Worm (Caenorhabditis elegans) whole organism, young adult: ENCODE results near the gene msp-38.

Experiments used
- B0261.1 ChIP-seq: sonication (generic microtip); optimal IDR thresholded peaks from 2 replicates; lab custom pipeline; 2016; ENCODE audit warnings: mild to moderate bottlenecking, missing genetic modification characterization, moderate library complexity, missing compliant biosample characterization
- C17E4.6 ChIP-seq: fragments of 200-800 bp; sonication (Bioruptor generic); IDR thresholded peaks from 2 replicates; pipeline ENCODE4 v1.3.6; 2022; ENCODE audit warnings: missing genetic modification reagents, missing genetic modification characterization, missing compliant biosample characterization
- D2030.7 ChIP-seq: fragments of 200-800 bp; sonication (Bioruptor generic); IDR thresholded peaks from 2 replicates; pipeline ENCODE4 v1.3.6; 2022; ENCODE audit warnings: missing genetic modification reagents, missing genetic modification characterization, missing compliant biosample characterization
- F10E7.11 ChIP-seq: sonication (generic microtip); optimal IDR thresholded peaks from 2 replicates; lab custom pipeline; 2017; ENCODE audit warnings: mild to moderate bottlenecking, missing genetic modification characterization, moderate library complexity, missing compliant biosample characterization
- F55B11.4 ChIP-seq: sonication (generic microtip); optimal IDR thresholded peaks from 2 replicates; lab custom pipeline; 2016; ENCODE audit warnings: missing compliant biosample characterization, missing genetic modification characterization, borderline replicate concordance; ENCODE audit not compliant: insufficient read depth
- Y53F4B.3 ChIP-seq: fragments of 200-800 bp; sonication (Bioruptor generic); IDR thresholded peaks from 2 replicates; pipeline ENCODE4 v1.3.6; 2022; ENCODE audit warnings: missing genetic modification reagents, missing genetic modification characterization, missing compliant biosample characterization
- ama-1 ChIP-seq, 3 experiments: fragments of 150-350 bp in 1 of 3; sonication (generic microtip) in 2 of 3; optimal IDR thresholded peaks; 2 replicates each; lab custom pipeline; 2014 to 2018; ENCODE audit warnings: missing biosample characterization in 2 of 3, missing genetic modification characterization in 2 of 3, missing genetic modification reagents in 2 of 3
- attf-3 ChIP-seq: fragments of 200-800 bp; sonication (Bioruptor generic); conservative IDR thresholded peaks from 2 replicates; pipeline ENCODE4 v1.3.6; 2022; ENCODE audit warnings: missing genetic modification reagents, missing genetic modification characterization, missing compliant biosample characterization
- attf-5 ChIP-seq: fragments of 200-800 bp; sonication (Bioruptor generic); optimal IDR thresholded peaks from 2 replicates; lab custom pipeline; 2018; ENCODE audit warnings: mild to moderate bottlenecking, missing genetic modification characterization, missing compliant biosample characterization
- bed-2 ChIP-seq: fragments of 200-800 bp; sonication (Bioruptor generic); IDR thresholded peaks from 2 replicates; pipeline ENCODE4 v1.3.6; 2022; ENCODE audit warnings: missing genetic modification reagents, missing genetic modification characterization, missing compliant biosample characterization
- chd-7 ChIP-seq: sonication (generic microtip); optimal IDR thresholded peaks from 2 replicates; lab custom pipeline; 2016; ENCODE audit warnings: mild to moderate bottlenecking, missing genetic modification characterization, moderate library complexity, missing compliant biosample characterization
- dox-1 ChIP-seq: fragments of 200-800 bp; sonication (Bioruptor generic); IDR thresholded peaks from 2 replicates; pipeline ENCODE4 v1.3.6; 2022; ENCODE audit warnings: missing genetic modification reagents, missing genetic modification characterization, missing compliant biosample characterization
- efl-1 ChIP-seq: fragments of 150-350 bp; optimal IDR thresholded peaks from 2 replicates; lab custom pipeline; 2014; ENCODE audit warnings: missing biosample characterization, missing genetic modification reagents, missing genetic modification characterization
- egl-18 ChIP-seq: fragments of 200-800 bp; sonication (Bioruptor generic); IDR thresholded peaks from 2 replicates; pipeline ENCODE4 v1.3.6; 2022; ENCODE audit warnings: missing genetic modification reagents, missing genetic modification characterization, missing compliant biosample characterization
- egrh-3 ChIP-seq: fragments of 200-800 bp; sonication (Bioruptor generic); IDR thresholded peaks from 2 replicates; pipeline ENCODE4 v1.3.6; 2022; ENCODE audit warnings: missing genetic modification reagents, missing genetic modification characterization, missing compliant biosample characterization
- ekl-4 ChIP-seq: fragments of 200-800 bp; sonication (Bioruptor generic); IDR thresholded peaks from 2 replicates; pipeline ENCODE4 v1.3.6; 2022; ENCODE audit warnings: missing genetic modification reagents, missing genetic modification characterization, missing compliant biosample characterization
- hlh-12 ChIP-seq: sonication (generic microtip); optimal IDR thresholded peaks from 2 replicates; lab custom pipeline; 2016; ENCODE audit warnings: missing genetic modification characterization, missing compliant biosample characterization
- hlh-26 ChIP-seq: fragments of 200-800 bp; sonication (Bioruptor generic); conservative IDR thresholded peaks from 2 replicates; pipeline ENCODE4 v1.3.6; 2022; ENCODE audit warnings: missing genetic modification reagents, missing genetic modification characterization, missing compliant biosample characterization
- hrde-1 ChIP-seq: sonication (generic microtip); optimal IDR thresholded peaks from 2 replicates; lab custom pipeline; 2016; ENCODE audit warnings: missing genetic modification characterization, mild to moderate bottlenecking, missing compliant biosample characterization, moderate library complexity, missing genotype, missing genetic modification reagents, borderline replicate concordance
- hsf-1 ChIP-seq: fragments of 200-800 bp; sonication (Bioruptor generic); IDR thresholded peaks from 2 replicates; pipeline ENCODE4 v1.3.6; 2022; ENCODE audit warnings: missing genetic modification reagents, missing genetic modification characterization, missing compliant biosample characterization
- let-526 ChIP-seq: fragments of 200-800 bp; sonication (Bioruptor generic); IDR thresholded peaks from 2 replicates; pipeline ENCODE4 v1.3.6; 2022; ENCODE audit warnings: missing genetic modification reagents, missing genetic modification characterization, missing compliant biosample characterization
- let-607 ChIP-seq, 2 experiments: fragments of 200-800 bp in 1 of 2; sonication (Bioruptor generic) in 1 of 2; sonication (generic microtip) in 1 of 2; optimal IDR thresholded peaks; 2 replicates each; lab custom pipeline; 2016 to 2018; ENCODE audit warnings: mild to moderate bottlenecking in 2 of 2, missing compliant biosample characterization in 2 of 2, missing genetic modification characterization in 2 of 2, moderate library complexity in 2 of 2, missing genotype in 1 of 2
- lin-26 ChIP-seq: fragments of 200-800 bp; sonication (Bioruptor generic); IDR thresholded peaks from 2 replicates; pipeline ENCODE4 v1.3.6; 2022; ENCODE audit warnings: missing genetic modification reagents, missing genetic modification characterization, missing compliant biosample characterization
- lir-1 ChIP-seq: fragments of 200-800 bp; sonication (Bioruptor generic); conservative IDR thresholded peaks from 2 replicates; pipeline ENCODE4 v1.3.6; 2022; ENCODE audit warnings: missing genetic modification reagents, missing genetic modification characterization, missing compliant biosample characterization
- madf-6 ChIP-seq: fragments of 200-800 bp; sonication (Bioruptor generic); IDR thresholded peaks from 2 replicates; pipeline ENCODE4 v1.3.6; 2022; ENCODE audit warnings: missing genetic modification reagents, missing genetic modification characterization, missing compliant biosample characterization
- madf-8 ChIP-seq: fragments of 200-800 bp; sonication (Bioruptor generic); conservative IDR thresholded peaks from 2 replicates; pipeline ENCODE4 v1.3.6; 2022; ENCODE audit warnings: missing genetic modification reagents, missing genetic modification characterization, missing compliant biosample characterization
- nfyb-1 ChIP-seq: fragments of 200-800 bp; sonication (Bioruptor generic); IDR thresholded peaks from 2 replicates; pipeline ENCODE4 v1.3.6; 2022; ENCODE audit warnings: missing genetic modification reagents, missing genetic modification characterization, missing compliant biosample characterization
- nhr-80 ChIP-seq: sonication (generic microtip); optimal IDR thresholded peaks from 2 replicates; lab custom pipeline; 2016; ENCODE audit warnings: missing genetic modification characterization, missing compliant biosample characterization
- sea-2 ChIP-seq: fragments of 200-800 bp; sonication (Bioruptor generic); IDR thresholded peaks from 2 replicates; pipeline ENCODE4 v1.3.6; 2022; ENCODE audit warnings: missing genetic modification characterization, missing compliant biosample characterization
- somi-1 ChIP-seq: fragments of 200-800 bp; sonication (Bioruptor generic); optimal IDR thresholded peaks from 2 replicates; lab custom pipeline; 2018; ENCODE audit warnings: mild to moderate bottlenecking, missing genetic modification characterization, missing compliant biosample characterization
- zim-3 ChIP-seq: sonication (generic microtip); optimal IDR thresholded peaks from 2 replicates; lab custom pipeline; 2017; ENCODE audit warnings: mild to moderate bottlenecking, missing genetic modification characterization, moderate library complexity, missing compliant biosample characterization
- ztf-18 ChIP-seq: sonication (generic microtip); optimal IDR thresholded peaks from 2 replicates; lab custom pipeline; 2016; ENCODE audit warnings: missing genotype, mild to moderate bottlenecking, missing genetic modification characterization, missing compliant biosample characterization

Gene msp-38

DNA sequence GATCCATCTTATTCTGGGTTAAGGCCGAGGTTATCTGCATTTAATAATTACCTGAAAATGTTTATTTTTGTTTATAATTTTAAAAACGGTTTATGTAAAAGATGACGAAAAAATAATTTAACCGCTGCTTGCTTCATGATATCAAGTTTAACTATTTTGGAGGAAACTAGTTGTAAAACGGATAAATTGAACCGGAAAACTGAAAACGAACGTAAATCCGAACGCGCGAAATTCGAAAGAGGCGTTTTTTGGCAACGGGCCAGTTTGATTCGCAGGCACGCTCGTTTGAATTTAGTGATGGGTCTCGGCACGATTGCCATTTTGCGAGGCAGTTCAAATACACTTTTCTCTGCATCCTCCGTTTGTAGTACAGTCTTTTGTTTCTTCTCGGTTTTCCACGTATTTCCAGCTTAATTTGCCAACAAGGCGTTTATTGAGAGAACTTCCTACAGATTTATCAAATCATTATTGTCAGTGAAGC, 14.6 kb downstream of the msp-38 start, which contains the start of the genes gtbp-1 and K08F4.3 (continued):
- no peak for TF ChIP-seq sea-2 (GFP tag; lab: Robert Waterston, UW)
- no peak for TF ChIP-seq hlh-12 (tag; lab: Kevin White, UChicago)
- TF ChIP-seq F55B11.4 (tag; lab: Kevin White, UChicago): no peak
- TF ChIP-seq efl-1 (GFP tag; lab: Kevin White, UChicago): peak; percentile 85
- no peak for TF ChIP-seq C17E4.6 (GFP tag; lab: Robert Waterston, UW)
- TF ChIP-seq D2030.7 (GFP tag; lab: Robert Waterston, UW): peak; percentile 65
- TF ChIP-seq Y53F4B.3: no peak
- no peak for TF ChIP-seq somi-1 (GFP tag; lab: Kevin White, UChicago)
- TF ChIP-seq ekl-4 (GFP tag; lab: Robert Waterston, UW): peak; percentile 46; the same call in 1 of the 2 replicates
- TF ChIP-seq nfyb-1 (GFP tag; lab: Robert Waterston, UW): 0 out of 2 replicates have a peak, but pooled peaks have one; percentile 44
- TF ChIP-seq egrh-3 (GFP tag; lab: Robert Waterston, UW): no peak
- no peak for TF ChIP-seq egl-18 (GFP tag; lab: Robert Waterston, UW)
- no peak for TF ChIP-seq let-526 (GFP tag; lab: Robert Waterston, UW)
- peak; percentile 19 for TF ChIP-seq nhr-80 (tag; lab: Kevin White, UChicago)
- no peak for TF ChIP-seq B0261.1 (tag; lab: Kevin White, UChicago)
- no peak for TF ChIP-seq ama-1 (optimal IDR thresholded peaks at IDR 0.05; lab: Kevin White, UChicago)
- no peak for TF ChIP-seq ama-1 (GFP tag; optimal IDR thresholded peaks at IDR 0.05; lab: Kevin White, UChicago)
- TF ChIP-seq attf-3: peak; percentile 47
- no peak for TF ChIP-seq hsf-1 (GFP tag; lab: Robert Waterston, UW)
- peak; percentile 76 for TF ChIP-seq attf-5
- TF ChIP-seq lir-1 (GFP tag; lab: Robert Waterston, UW): no peak
- no peak for TF ChIP-seq bed-2 (GFP tag; lab: Robert Waterston, UW)
- TF ChIP-seq madf-8 (GFP tag; lab: Robert Waterston, UW): peak; percentile 56
- TF ChIP-seq, all 124 proteins: peak for 28

DNA sequence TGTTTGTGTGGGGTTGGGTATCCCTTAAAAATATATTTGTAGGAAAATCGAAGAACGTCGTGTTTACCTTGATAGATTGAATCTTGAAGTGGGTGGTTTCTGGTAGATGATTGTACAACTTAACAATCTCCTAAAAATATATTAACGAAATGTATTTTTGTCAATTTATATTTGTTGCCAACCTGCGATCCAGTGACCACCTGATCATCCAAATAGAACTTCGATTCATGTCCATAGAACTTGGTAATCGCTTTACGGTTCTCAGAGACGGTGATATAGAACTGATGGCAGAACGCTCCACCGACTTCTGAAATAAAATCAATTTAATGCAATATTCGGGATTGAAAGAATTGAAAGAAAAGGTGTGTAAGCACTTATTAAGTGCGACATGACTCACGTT, 15.1 kb downstream of the msp-38 start:
- TF ChIP-seq lin-26 (GFP tag; lab: Robert Waterston, UW) (0 out of 2 replicates have a peak, but pooled peaks have one; percentile 53), dox-1 (no peak)

DNA sequence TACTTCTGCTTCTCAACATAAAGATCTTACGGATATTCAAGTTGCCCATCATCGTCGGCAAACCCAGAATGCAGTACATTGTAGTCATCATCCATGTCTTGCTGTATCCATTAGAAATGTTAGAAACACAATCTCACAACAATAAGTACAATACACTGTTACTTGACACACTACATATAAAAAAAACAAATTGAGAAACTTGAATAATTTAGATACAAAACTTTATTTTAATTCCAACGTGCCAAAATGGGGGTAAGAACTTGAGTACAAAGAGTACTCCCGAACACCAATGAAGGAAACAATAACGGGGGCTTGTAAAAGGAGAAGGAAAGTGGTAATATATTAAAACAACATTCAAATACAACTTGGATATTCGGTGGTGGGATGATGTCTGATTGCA, 17.0 kb downstream of the msp-38 start, which contains the start of gene ctf-18:
Gene ctf-18 (minus strand): TSS at position 101 of the 400 bp plus-strand sequence.
- TF ChIP-seq ztf-18 (tag; lab: Kevin White, UChicago): no peak
- peak; percentile 31 for TF ChIP-seq hrde-1 (tag; lab: Kevin White, UChicago)
- TF ChIP-seq madf-6 (GFP tag; lab: Robert Waterston, UW): 0 out of 2 replicates have a peak, but pooled peaks have one; percentile 16

DNA sequence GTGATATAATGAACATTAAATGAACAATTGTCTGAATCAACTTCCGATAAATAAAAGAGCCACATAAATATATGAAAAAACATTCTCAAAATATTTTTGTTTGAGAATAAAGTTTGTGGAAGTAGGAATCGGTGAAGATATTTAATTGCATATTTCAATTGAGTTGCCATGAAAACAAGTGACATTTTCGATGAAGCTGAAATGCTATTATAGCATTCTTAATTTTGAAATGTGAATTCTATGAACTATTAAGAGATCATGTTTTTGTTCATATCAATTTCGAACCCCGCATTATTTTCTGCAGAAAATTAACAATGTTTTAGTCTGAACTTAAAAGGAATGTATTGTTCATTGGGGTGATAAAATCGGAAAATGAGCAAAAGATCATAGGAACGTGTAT, 21.3 kb downstream of the msp-38 start, which contains the start of gene irld-21:
Gene irld-21 (minus strand): TSS at position 101 of the 400 bp plus-strand sequence.
- TF ChIP-seq zim-3 (tag; lab: Kevin White, UChicago): no peak
- no peak for TF ChIP-seq F10E7.11 (tag; lab: Kevin White, UChicago)
- no peak for TF ChIP-seq hlh-26 (GFP tag; lab: Robert Waterston, UW)
- no peak for TF ChIP-seq let-607 (tag; optimal IDR thresholded peaks at IDR 0.05; lab: Kevin White, UChicago)
- TF ChIP-seq chd-7 (tag; lab: Kevin White, UChicago): no peak
- TF ChIP-seq ama-1 (optimal IDR thresholded peaks at IDR 0.05; lab: Kevin White, UChicago): no peak
- no peak for TF ChIP-seq ama-1 (GFP tag; optimal IDR thresholded peaks at IDR 0.05; lab: Kevin White, UChicago)
